Worm (Caenorhabditis elegans): ENCODE results near the gene K03H1.11.
A peak's percentile ranks its signal among the peaks of the same experiment; 100 is the strongest.

K03H1.11 gene

DNA sequence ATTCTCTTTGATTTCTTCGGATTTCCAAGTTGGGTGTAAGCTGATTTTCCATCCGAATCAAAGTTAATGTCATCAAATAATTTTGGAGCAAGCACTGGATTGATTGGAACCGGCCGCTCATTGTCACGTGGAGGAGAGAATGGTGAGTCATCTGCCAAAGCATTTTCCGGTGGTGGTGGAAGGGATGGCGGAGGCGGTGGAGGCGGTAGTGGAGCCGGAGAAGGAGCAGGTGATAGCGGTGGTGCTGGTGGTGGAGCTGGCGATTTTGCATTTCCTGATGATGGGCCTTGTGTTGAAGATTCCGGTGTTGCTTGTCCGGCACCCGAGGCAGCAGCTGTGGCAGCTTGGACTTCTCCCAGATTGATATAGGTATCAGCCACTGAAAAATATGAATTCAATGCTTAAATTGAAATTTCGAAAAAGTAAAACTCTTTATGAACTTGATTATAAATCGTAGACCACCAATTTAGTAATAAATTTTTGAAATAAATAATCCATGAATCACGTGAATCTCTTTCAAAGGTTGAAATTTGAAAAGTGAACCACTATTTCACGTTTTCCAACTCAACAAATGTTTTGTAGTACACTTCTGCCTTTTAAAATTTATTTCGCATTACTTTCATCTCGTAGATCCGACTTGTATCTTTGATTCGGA lies 10.6 kb downstream of the K03H1.11 start, which contains the start of the genes K03H1.9 and K03H1.12:
TSS of gene K03H1.9 (minus strand) at position 471 of the 655 bp plus-strand sequence.
TSS of gene K03H1.12 (plus strand) at position 605 of the 655 bp plus-strand sequence.
- TF ChIP-seq hlh-8 (tag; optimal IDR thresholded peaks at IDR 0.05), result no peak

DNA sequence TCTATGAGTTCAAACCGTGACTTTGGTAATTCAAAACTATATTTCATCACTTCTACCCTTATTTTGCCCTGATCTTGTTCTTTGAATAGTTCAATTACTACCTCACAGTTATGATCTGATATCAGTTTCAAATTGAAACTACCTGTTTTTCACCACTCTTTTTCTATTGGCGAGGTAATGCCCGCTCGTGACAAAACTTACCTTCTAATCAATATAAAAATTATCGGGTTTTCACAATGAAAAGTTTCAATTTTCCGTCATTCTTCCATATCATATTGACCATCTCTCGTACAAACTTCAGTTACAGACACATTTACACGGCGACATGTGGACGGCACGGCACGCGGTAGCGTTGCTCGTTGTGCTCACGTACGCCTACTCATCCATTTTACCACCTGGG lies 19.7 kb downstream of the K03H1.11 start, which contains the start of gene dec-7:
TSS of gene dec-7 (plus strand) at position 308 of the 400 bp plus-strand sequence.
- TF ChIP-seq K02D7.2 (tag; optimal IDR thresholded peaks at IDR 0.05) (no peak), ref-2 (tag; optimal IDR thresholded peaks at IDR 0.05) (no peak), ceh-31 (tag; optimal IDR thresholded peaks at IDR 0.05) (no peak), ttx-3 (tag; optimal IDR thresholded peaks at IDR 0.05) (no peak), fax-1 (tag; optimal IDR thresholded peaks at IDR 0.05) (no peak)

ce11 chrIII:9930406-9930805 lies 21.4 kb downstream of the K03H1.11 start:
- TF ChIP-seq elt-2 (tag; optimal IDR thresholded peaks at IDR 0.05) (peak; percentile 86), unc-86 (tag; optimal IDR thresholded peaks at IDR 0.05) (no peak), pqm-1 (tag; optimal IDR thresholded peaks at IDR 0.05) (peak; percentile 65), Y22D7AL.16 (tag; optimal IDR thresholded peaks at IDR 0.05) (no peak)

DNA sequence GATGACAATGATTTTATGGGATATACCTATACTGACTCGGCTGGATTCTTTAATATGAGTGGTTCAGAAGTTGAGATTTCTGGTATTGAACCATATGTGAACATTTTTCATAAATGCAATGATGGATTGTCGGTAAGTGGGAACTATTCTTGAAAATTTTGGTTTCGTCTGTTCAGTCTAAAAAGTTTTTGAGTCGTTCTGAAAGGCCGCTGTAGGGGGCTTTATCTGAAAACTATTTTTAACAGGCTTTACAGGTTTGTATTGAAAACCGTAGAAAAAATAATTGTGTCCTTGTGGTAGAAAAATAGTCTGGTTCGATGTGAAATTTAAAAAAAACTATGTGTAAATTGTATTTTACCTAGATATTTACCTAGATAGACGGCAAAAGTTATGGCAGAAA lies 22.2 kb downstream of the K03H1.11 start:
- TF ChIP-seq ceh-19 (GFP tag; optimal IDR thresholded peaks at IDR 0.05), result no peak
- no peak for TF ChIP-seq nfya-1 (tag; optimal IDR thresholded peaks at IDR 0.05)
- no peak for TF ChIP-seq mec-3 (tag; optimal IDR thresholded peaks at IDR 0.05; ENCODE audit: borderline replicate concordance)

DNA sequence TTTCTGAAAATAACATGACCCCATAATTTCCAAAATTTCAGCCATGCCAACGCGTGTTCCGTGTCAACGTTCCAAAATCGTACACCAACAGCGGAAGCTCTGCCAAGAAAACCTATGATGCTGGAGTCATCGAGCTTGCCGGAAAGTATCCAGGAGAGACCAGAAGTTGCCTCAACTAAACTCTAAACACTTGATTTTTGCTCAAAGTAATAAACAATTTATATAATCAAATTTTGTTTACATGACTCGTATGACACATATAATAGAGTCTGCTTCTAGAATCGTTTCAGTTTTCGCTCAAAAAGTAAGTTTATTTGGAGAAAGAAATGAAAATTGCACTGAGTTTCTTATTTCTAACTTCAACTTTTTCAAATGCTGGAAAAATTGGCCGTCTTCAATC lies 23.0 kb downstream of the K03H1.11 start, which contains the start of gene ttr-1:
TSS of gene ttr-1 (plus strand) at position 301 of the 400 bp plus-strand sequence.
- TF ChIP-seq ceh-30 (tag; optimal IDR thresholded peaks at IDR 0.05), result no peak
- TF ChIP-seq elt-2 (tag; optimal IDR thresholded peaks at IDR 0.05), result no peak
- TF ChIP-seq ceh-2 (tag; optimal IDR thresholded peaks at IDR 0.05), result no peak
- TF ChIP-seq K09A11.1 (tag; optimal IDR thresholded peaks at IDR 0.05; ENCODE audit: insufficient read depth), result no peak
- TF ChIP-seq pax-1 (tag; optimal IDR thresholded peaks at IDR 0.05), result no peak
- TF ChIP-seq ztf-16 (tag; optimal IDR thresholded peaks at IDR 0.05), result no peak
- TF ChIP-seq eyg-1 (tag; optimal IDR thresholded peaks at IDR 0.05), result no peak
- no peak for TF ChIP-seq ceh-6 (GFP tag; optimal IDR thresholded peaks at IDR 0.05)
- no peak for TF ChIP-seq unc-42 (tag; optimal IDR thresholded peaks at IDR 0.05)
- TF ChIP-seq ets-4 (tag; optimal IDR thresholded peaks at IDR 0.05), result no peak
- no peak for TF ChIP-seq pros-1 (tag; optimal IDR thresholded peaks at IDR 0.05)
- no peak for TF ChIP-seq elt-4 (tag; optimal IDR thresholded peaks at IDR 0.05)
- no peak for TF ChIP-seq npax-4 (tag; optimal IDR thresholded peaks at IDR 0.05)
- no peak for TF ChIP-seq pag-3 (tag; optimal IDR thresholded peaks at IDR 0.05; ENCODE audit: borderline replicate concordance)
- TF ChIP-seq hlh-30 (tag; optimal IDR thresholded peaks at IDR 0.05; ENCODE audit: insufficient read depth), result no peak
- no peak for TF ChIP-seq hlh-8 (tag; optimal IDR thresholded peaks at IDR 0.05)
- TF ChIP-seq pha-4 (tag; optimal IDR thresholded peaks at IDR 0.05), result no peak
- TF ChIP-seq rnt-1 (tag; optimal IDR thresholded peaks at IDR 0.05), result no peak

ce11 chrIII:9927378-9927777 lies 24.4 kb downstream of the K03H1.11 start, which contains the start of gene ttr-2:
ttr-2 (plus strand) TSS chrIII:9927769.
- TF ChIP-seq madf-2 (tag; optimal IDR thresholded peaks at IDR 0.05) (no peak), fkh-6 (tag; optimal IDR thresholded peaks at IDR 0.05) (no peak), K02D7.2 (tag; optimal IDR thresholded peaks at IDR 0.05) (no peak), gmeb-2 (tag; optimal IDR thresholded peaks at IDR 0.05) (no peak), pat-9 (tag; optimal IDR thresholded peaks at IDR 0.05) (no peak), dmd-4 (tag; optimal IDR thresholded peaks at IDR 0.05; ENCODE audit: borderline replicate concordance) (no peak), lim-6 (tag; optimal IDR thresholded peaks at IDR 0.05) (no peak), Y22D7AL.16 (tag; optimal IDR thresholded peaks at IDR 0.05) (no peak), hlh-13 (GFP tag; optimal IDR thresholded peaks at IDR 0.05) (no peak), mec-3 (tag; optimal IDR thresholded peaks at IDR 0.05; ENCODE audit: borderline replicate concordance) (no peak), hlh-30 (tag; optimal IDR thresholded peaks at IDR 0.05; ENCODE audit: insufficient read depth) (no peak), ceh-34 (tag; optimal IDR thresholded peaks at IDR 0.05) (no peak), T23F11.4 (GFP tag; optimal IDR thresholded peaks at IDR 0.05) (no peak)

All from whole organism, late embryonic.